ENCODE assay signal across 1 fruit fly cellular context in the genomic region with DNA sequence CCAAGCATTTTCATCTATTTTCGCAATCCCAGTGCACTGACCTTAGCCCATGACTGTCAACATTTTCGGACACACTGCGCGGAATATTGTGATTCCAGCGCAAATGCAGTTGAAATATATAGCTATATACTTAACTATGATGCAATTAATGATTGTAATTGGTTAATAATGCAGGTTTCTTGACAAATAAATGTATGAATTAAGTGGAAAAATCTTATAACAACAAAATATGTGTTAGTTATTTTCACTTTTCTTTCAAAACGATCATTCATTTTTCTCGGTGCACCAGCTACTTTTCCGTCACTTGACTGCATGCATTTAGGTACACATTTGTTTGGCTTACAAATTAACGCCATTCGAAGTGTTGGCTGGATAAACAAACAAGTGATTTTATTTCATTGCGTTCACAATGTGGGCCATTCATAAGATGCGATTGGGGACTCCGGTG.
TF ChIP-seq lines count a peak whose summit lies in the region.

No protein-coding gene starts in this region.

TF ChIP-seq in whole organism, embryonic, 481 proteins besides CTCF, POLR2A, EP300 and RAD21 (continued from another document and continues in another):
- TF ChIP-seq zfh1 (GFP tag; IDR thresholded peaks at IDR 0.05; lab: Robert Waterston, UW) (peak; percentile 49; the same call in 1 of the 3 replicates), Camta (GFP tag; optimal IDR thresholded peaks at IDR 0.05; lab: Kevin White, UChicago) (no peak), gem (tag; optimal IDR thresholded peaks at IDR 0.05; lab: Kevin White, UChicago) (peak; percentile 80), lola (GFP tag; optimal IDR thresholded peaks at IDR 0.05; lab: Kevin White, UChicago) (peak in 1 of 3 experiments; percentile 71), Atf3 (GFP tag; optimal IDR thresholded peaks at IDR 0.05; lab: Kevin White, UChicago) (peak; percentile 35), luna (GFP tag; optimal IDR thresholded peaks at IDR 0.05; lab: Kevin White, UChicago) (no peak), CG4820 (GFP tag; optimal IDR thresholded peaks at IDR 0.05; lab: Kevin White, UChicago) (peak; percentile 56), chif (GFP tag; optimal IDR thresholded peaks at IDR 0.05; lab: Kevin White, UChicago) (peak; percentile 29 to 56), Sry-β (GFP tag; optimal IDR thresholded peaks at IDR 0.05; lab: Kevin White, UChicago) (no peak), CG15514 (GFP tag; optimal IDR thresholded peaks at IDR 0.05; lab: Kevin White, UChicago) (peak; percentile 7), CG8478 (optimal IDR thresholded peaks at IDR 0.05; lab: Kevin White, UChicago) (no peak), CG10209 (GFP tag; optimal IDR thresholded peaks at IDR 0.05; lab: Kevin White, UChicago) (peak; percentile 14), Vsx1 (GFP tag; optimal IDR thresholded peaks at IDR 0.05; lab: Kevin White, UChicago) (peak; percentile 45), grau (tag; optimal IDR thresholded peaks at IDR 0.05; lab: Kevin White, UChicago) (peak; percentile 51), Pdp1 (GFP tag; optimal IDR thresholded peaks at IDR 0.05; lab: Kevin White, UChicago) (peak; percentile 29 to 62), NC2β (GFP tag; optimal IDR thresholded peaks at IDR 0.05; lab: Kevin White, UChicago) (peak; percentile 40), CG11723 (GFP tag; optimal IDR thresholded peaks at IDR 0.05; lab: Kevin White, UChicago) (peak; percentile 17), PHDP (tag; optimal IDR thresholded peaks at IDR 0.05; lab: Kevin White, UChicago) (peak; percentile 49), CG6813 (GFP tag; optimal IDR thresholded peaks at IDR 0.05; lab: Kevin White, UChicago) (peak; percentile 19), CG18764 (GFP tag; optimal IDR thresholded peaks at IDR 0.05; lab: Kevin White, UChicago) (peak; percentile 16), Hsf (GFP tag; optimal IDR thresholded peaks at IDR 0.05; lab: Kevin White, UChicago) (peak; percentile 65), disco-r (GFP tag; optimal IDR thresholded peaks at IDR 0.05; lab: Kevin White, UChicago) (peak; percentile 50), eve (GFP tag; optimal IDR thresholded peaks at IDR 0.05; lab: Kevin White, UChicago) (peak in 1 of 2 experiments; percentile 87), CG8359 (GFP tag; optimal IDR thresholded peaks at IDR 0.05; lab: Kevin White, UChicago; ENCODE audit: borderline replicate concordance) (peak; percentile 17), bsh (GFP tag; optimal IDR thresholded peaks at IDR 0.05; lab: Kevin White, UChicago) (peak in 1 of 2 experiments; percentile 77), org-1 (GFP tag; optimal IDR thresholded peaks at IDR 0.05; lab: Kevin White, UChicago) (peak; percentile 44), CG16863 (GFP tag; optimal IDR thresholded peaks at IDR 0.05; lab: Kevin White, UChicago) (peak; percentile 54), CG17568 (GFP tag; optimal IDR thresholded peaks at IDR 0.05; lab: Kevin White, UChicago) (peak; percentile 19), ara (GFP tag; IDR thresholded peaks at IDR 0.05; lab: Robert Waterston, UW) (no peak), sob (GFP tag; IDR thresholded peaks at IDR 0.05; lab: Robert Waterston, UW) (no peak), nerfin-2 (GFP tag; IDR thresholded peaks at IDR 0.05; lab: Robert Waterston, UW; ENCODE audit: partially characterized antibody) (no peak), rib (GFP tag; IDR thresholded peaks at IDR 0.05; lab: Robert Waterston, UW) (no peak), nmo (GFP tag; optimal IDR thresholded peaks at IDR 0.05; lab: Kevin White, UChicago) (peak; percentile 58), Oli (tag; optimal IDR thresholded peaks at IDR 0.05; lab: Kevin White, UChicago) (peak; percentile 61), CG4854 (GFP tag; optimal IDR thresholded peaks at IDR 0.05; lab: Kevin White, UChicago) (peak; percentile 37), CG11456 (GFP tag; IDR thresholded peaks at IDR 0.05; lab: Robert Waterston, UW) (no peak), unc-4 (GFP tag; IDR thresholded peaks at IDR 0.05; lab: Robert Waterston, UW; ENCODE audit: partially characterized antibody) (no peak), CG11093 (GFP tag; IDR thresholded peaks at IDR 0.05; lab: Robert Waterston, UW) (0 out of 3 replicates have a peak, but pooled peaks have one; percentile 21), CG8765 (GFP tag; IDR thresholded peaks at IDR 0.05; lab: Robert Waterston, UW) (0 out of 2 replicates have a peak, but pooled peaks have one; percentile 25), CG1603 (tag; optimal IDR thresholded peaks at IDR 0.05; lab: Kevin White, UChicago) (peak; percentile 82), CG9437 (GFP tag; optimal IDR thresholded peaks at IDR 0.05; lab: Kevin White, UChicago) (peak; percentile 20), sens-2 (GFP tag; IDR thresholded peaks at IDR 0.05; lab: Robert Waterston, UW) (no peak), Spps (tag; optimal IDR thresholded peaks at IDR 0.05; lab: Kevin White, UChicago) (peak; percentile 6), CG12071 (GFP tag; optimal IDR thresholded peaks at IDR 0.05; lab: Kevin White, UChicago) (peak; percentile 26), sim (GFP tag; IDR thresholded peaks at IDR 0.05; lab: Robert Waterston, UW) (no peak), CG3163 (GFP tag; optimal IDR thresholded peaks at IDR 0.05; lab: Kevin White, UChicago) (peak; percentile 1), CG6765 (GFP tag; optimal IDR thresholded peaks at IDR 0.05; lab: Kevin White, UChicago) (no peak), kni (GFP tag; optimal IDR thresholded peaks at IDR 0.05; lab: Kevin White, UChicago) (peak; percentile 67), cg (GFP tag; optimal IDR thresholded peaks at IDR 0.05; lab: Kevin White, UChicago) (no peak), gt (GFP tag; IDR thresholded peaks at IDR 0.05; lab: Robert Waterston, UW) (no peak), CG15073 (GFP tag; optimal IDR thresholded peaks at IDR 0.05; lab: Kevin White, UChicago) (no peak), CG3838 (GFP tag; optimal IDR thresholded peaks at IDR 0.05; lab: Kevin White, UChicago) (peak; percentile 13), H15 (GFP tag; IDR thresholded peaks at IDR 0.05; lab: Robert Waterston, UW) (no peak), lilli (GFP tag; optimal IDR thresholded peaks at IDR 0.05; lab: Kevin White, UChicago) (peak; percentile 45), CG11696 (GFP tag; IDR thresholded peaks at IDR 0.05; lab: Robert Waterston, UW) (no peak), CG2712 (tag; optimal IDR thresholded peaks at IDR 0.05; lab: Kevin White, UChicago) (peak; percentile 75), Xrp1 (GFP tag; IDR thresholded peaks at IDR 0.05; lab: Robert Waterston, UW) (peak; percentile 57; the same call in 1 of the 2 replicates), CG15269 (tag; optimal IDR thresholded peaks at IDR 0.05; lab: Kevin White, UChicago) (peak; percentile 26), CG14710 (tag; optimal IDR thresholded peaks at IDR 0.05; lab: Kevin White, UChicago) (peak; percentile 66), CG17385 (GFP tag; optimal IDR thresholded peaks at IDR 0.05; lab: Kevin White, UChicago) (peak; percentile 8), jumu (GFP tag; optimal IDR thresholded peaks at IDR 0.05; lab: Kevin White, UChicago) (peak; percentile 41), pum (GFP tag; optimal IDR thresholded peaks at IDR 0.05; lab: Kevin White, UChicago) (peak; percentile 66), CG13894 (tag; optimal IDR thresholded peaks at IDR 0.05; lab: Kevin White, UChicago) (no peak), sc (optimal IDR thresholded peaks at IDR 0.05; lab: Kevin White, UChicago) (no peak), sc (GFP tag; optimal IDR thresholded peaks at IDR 0.05; lab: Kevin White, UChicago) (peak; percentile 48), CG31224 (GFP tag; IDR thresholded peaks at IDR 0.05; lab: Robert Waterston, UW) (no peak), Sox100B (GFP tag; optimal IDR thresholded peaks at IDR 0.05; lab: Kevin White, UChicago) (peak; percentile 70), sisA (GFP tag; IDR thresholded peaks at IDR 0.05; lab: Robert Waterston, UW) (peak; percentile 36; the same call in 1 of the 2 replicates), chn (GFP tag; optimal IDR thresholded peaks at IDR 0.05; lab: Kevin White, UChicago) (peak; percentile 43), H2.0 (GFP tag; IDR thresholded peaks at IDR 0.05; lab: Robert Waterston, UW) (0 out of 2 replicates have a peak, but pooled peaks have one; percentile 39), CG14441 (GFP tag; IDR thresholded peaks at IDR 0.05; lab: Robert Waterston, UW) (no peak), Hr51 (GFP tag; optimal IDR thresholded peaks at IDR 0.05; lab: Kevin White, UChicago) (peak; percentile 40 to 68), eyg (GFP tag; optimal IDR thresholded peaks at IDR 0.05; lab: Kevin White, UChicago) (peak; percentile 35), CG4730 (GFP tag; IDR thresholded peaks at IDR 0.05; lab: Robert Waterston, UW) (no peak), zen2 (GFP tag; IDR thresholded peaks at IDR 0.05; lab: Robert Waterston, UW; ENCODE audit: partially characterized antibody) (no peak), Xbp1 (GFP tag; optimal IDR thresholded peaks at IDR 0.05; lab: Kevin White, UChicago) (peak; percentile 64), Six4 (GFP tag; optimal IDR thresholded peaks at IDR 0.05; lab: Kevin White, UChicago) (peak; percentile 0), Ssrp (tag; optimal IDR thresholded peaks at IDR 0.05; lab: Kevin White, UChicago) (peak; percentile 66), sima (GFP tag; optimal IDR thresholded peaks at IDR 0.05; lab: Kevin White, UChicago) (no peak), seq (GFP tag; IDR thresholded peaks at IDR 0.05; lab: Robert Waterston, UW) (no peak), croc (GFP tag; conservative IDR thresholded peaks at IDR 0.05; lab: Robert Waterston, UW) (no peak), CG30403 (GFP tag; optimal IDR thresholded peaks at IDR 0.05; lab: Kevin White, UChicago) (peak; percentile 63), Ets65A (GFP tag; lab: Kevin White, UChicago) (peak; percentile 91), az2 (GFP tag; optimal IDR thresholded peaks at IDR 0.05; lab: Kevin White, UChicago) (peak; percentile 58), so (GFP tag; IDR thresholded peaks at IDR 0.05; lab: Robert Waterston, UW) (peak; percentile 12; the same call in 1 of the 3 replicates), CG1233 (GFP tag; optimal IDR thresholded peaks at IDR 0.05; lab: Kevin White, UChicago) (peak; percentile 46), lab (GFP tag; optimal IDR thresholded peaks at IDR 0.05; lab: Kevin White, UChicago) (peak; percentile 56), dysf (GFP tag; IDR thresholded peaks at IDR 0.05; lab: Robert Waterston, UW) (0 out of 3 replicates have a peak, but pooled peaks have one; percentile 26), kay (GFP tag; optimal IDR thresholded peaks at IDR 0.05; lab: Kevin White, UChicago) (peak; percentile 48), dmrt99B (tag; optimal IDR thresholded peaks at IDR 0.05; lab: Kevin White, UChicago) (peak; percentile 64), bbx (GFP tag; IDR thresholded peaks at IDR 0.05; lab: Robert Waterston, UW; ENCODE audit: partially characterized antibody) (no peak), Blimp-1 (GFP tag; optimal IDR thresholded peaks at IDR 0.05; lab: Kevin White, UChicago) (peak; percentile 63), Awh (GFP tag; IDR thresholded peaks at IDR 0.05; lab: Robert Waterston, UW) (0 out of 2 replicates have a peak, but pooled peaks have one; percentile 34), tin (GFP tag; optimal IDR thresholded peaks at IDR 0.05; lab: Kevin White, UChicago) (peak; percentile 33), tx (GFP tag; optimal IDR thresholded peaks at IDR 0.05; lab: Kevin White, UChicago) (peak; percentile 49), ATbp (GFP tag; optimal IDR thresholded peaks at IDR 0.05; lab: Kevin White, UChicago) (peak; percentile 65), gsb-n (tag; optimal IDR thresholded peaks at IDR 0.05; lab: Kevin White, UChicago) (peak; percentile 55), ro (GFP tag; IDR thresholded peaks at IDR 0.05; lab: Robert Waterston, UW) (no peak), Stat92E (GFP tag; optimal IDR thresholded peaks at IDR 0.05; lab: Kevin White, UChicago) (no peak), dmrt11E (tag; optimal IDR thresholded peaks at IDR 0.05; lab: Kevin White, UChicago) (peak; percentile 77), gcm (GFP tag; optimal IDR thresholded peaks at IDR 0.05; lab: Kevin White, UChicago) (peak; percentile 28), CG12942 (GFP tag; optimal IDR thresholded peaks at IDR 0.05; lab: Kevin White, UChicago) (peak; percentile 31), CG2202 (tag; optimal IDR thresholded peaks at IDR 0.05; lab: Kevin White, UChicago) (peak; percentile 64), Dad (GFP tag; optimal IDR thresholded peaks at IDR 0.05; lab: Kevin White, UChicago) (peak; percentile 5), CG12299 (tag; optimal IDR thresholded peaks at IDR 0.05; lab: Kevin White, UChicago) (no peak), NC2α (GFP tag; optimal IDR thresholded peaks at IDR 0.05; lab: Kevin White, UChicago) (peak; percentile 11), D (optimal IDR thresholded peaks at IDR 0.05; lab: Kevin White, UChicago) (no peak), D (GFP tag; optimal IDR thresholded peaks at IDR 0.05; lab: Kevin White, UChicago) (peak; percentile 52), Aef1 (GFP tag; IDR thresholded peaks at IDR 0.05; lab: Robert Waterston, UW) (no peak), TFAM (GFP tag; optimal IDR thresholded peaks at IDR 0.05; lab: Kevin White, UChicago) (no peak), pb (GFP tag; optimal IDR thresholded peaks at IDR 0.05; lab: Kevin White, UChicago) (no peak), unpg (GFP tag; optimal IDR thresholded peaks at IDR 0.05; lab: Kevin White, UChicago) (peak; percentile 71), Jarid2 (GFP tag; optimal IDR thresholded peaks at IDR 0.05; lab: Kevin White, UChicago) (peak; percentile 4), twi (tag; optimal IDR thresholded peaks at IDR 0.05; lab: Kevin White, UChicago) (peak; percentile 34), tap (tag; optimal IDR thresholded peaks at IDR 0.05; lab: Kevin White, UChicago) (peak; percentile 22), CG10462 (GFP tag; optimal IDR thresholded peaks at IDR 0.05; lab: Kevin White, UChicago) (peak; percentile 27), dan (GFP tag; IDR thresholded peaks at IDR 0.05; lab: Robert Waterston, UW) (no peak), CG2875 (GFP tag; optimal IDR thresholded peaks at IDR 0.05; lab: Kevin White, UChicago) (peak; percentile 69), ttk (GFP tag; IDR thresholded peaks at IDR 0.05; lab: Robert Waterston, UW) (peak; percentile 41; the same call in 1 of the 2 replicates), nau (GFP tag; optimal IDR thresholded peaks at IDR 0.05; lab: Kevin White, UChicago) (peak; percentile 49), CG11560 (tag; IDR thresholded peaks at IDR 0.05; lab: Robert Waterston, UW) (no peak), CG10267 (tag; optimal IDR thresholded peaks at IDR 0.05; lab: Kevin White, UChicago) (peak; percentile 36), trem (tag; optimal IDR thresholded peaks at IDR 0.05; lab: Kevin White, UChicago) (peak; percentile 26), bab2 (GFP tag; optimal IDR thresholded peaks at IDR 0.05; lab: Kevin White, UChicago) (peak; percentile 57), otp (GFP tag; IDR thresholded peaks at IDR 0.05; lab: Robert Waterston, UW) (0 out of 3 replicates have a peak, but pooled peaks have one; percentile 35)
